Worm (Caenorhabditis elegans) whole organism, young adult: ENCODE measurements around the gene W09D10.4.
A peak's percentile ranks its signal among the peaks of the same experiment; 100 is the strongest.

Experiments used
- F57A8.1 ChIP-seq: fragments of 200-800 bp; sonication (Bioruptor generic); optimal IDR thresholded peaks from 2 replicates; lab custom pipeline; 2018; ENCODE audit warnings: mild to moderate bottlenecking, missing genetic modification characterization, moderate library complexity, missing compliant biosample characterization
- repo-1 ChIP-seq: sonication (generic microtip); optimal IDR thresholded peaks from 2 replicates; lab custom pipeline; 2017; ENCODE audit warnings: mild to moderate bottlenecking, missing genetic modification characterization, missing compliant biosample characterization
- unc-130 ChIP-seq: sonication (generic microtip); optimal IDR thresholded peaks from 2 replicates; lab custom pipeline; 2016; ENCODE audit warnings: missing genetic modification reagents, missing genetic modification characterization, missing compliant biosample characterization

ce11 chrIII:10747620-10748479 is 31.9 kb upstream of the W09D10.4 start, which contains the start of the genes ran-1 and dkc-1:
- TF ChIP-seq F57A8.1 (GFP tag; lab: Kevin White, UChicago) (no peak), repo-1 (tag; lab: Kevin White, UChicago) (peak; percentile 4), unc-130 (GFP tag; lab: Kevin White, UChicago) (peak; percentile 81)
